Fruit fly (Drosophila melanogaster): Measurements from ENCODE around the gene side-VII.
A peak's percentile ranks its signal among the peaks of the same experiment; 100 is the strongest.

side-VII gene

DNA sequence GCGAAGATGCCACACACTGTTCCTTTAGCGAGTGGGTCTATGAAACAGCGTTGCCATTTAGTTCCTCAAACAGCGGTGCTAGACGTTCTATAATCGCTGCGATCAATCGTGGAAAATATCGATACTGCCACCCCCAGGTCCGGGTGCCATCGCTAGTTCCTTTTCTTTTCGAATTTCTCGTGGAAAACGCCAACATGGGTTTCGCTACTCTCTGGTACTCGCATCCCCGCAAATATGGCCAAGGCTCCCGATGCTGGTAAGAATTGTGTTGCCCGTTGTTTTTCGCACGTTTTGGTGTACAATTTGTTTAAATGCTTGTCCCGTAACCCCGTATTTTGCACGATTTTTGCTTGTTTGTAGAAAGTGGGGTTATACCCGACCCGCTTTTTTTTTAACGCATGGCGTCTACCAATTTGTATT is 38.2 kb upstream of the side-VII start, which contains the start of gene RpS29 (continued):
- peak; percentile 93 for TF ChIP-seq CHES-1-like (GFP tag; optimal IDR thresholded peaks at IDR 0.05)
- peak; percentile 65 for TF ChIP-seq NK7.1 (GFP tag; optimal IDR thresholded peaks at IDR 0.05)
- TF ChIP-seq ac (GFP tag; optimal IDR thresholded peaks at IDR 0.05) = no peak
- TF ChIP-seq Fer3 (tag; optimal IDR thresholded peaks at IDR 0.05) = peak; percentile 71
- peak; percentile 83 for TF ChIP-seq CG18619 (GFP tag; optimal IDR thresholded peaks at IDR 0.05)
- TF ChIP-seq klu (GFP tag; IDR thresholded peaks at IDR 0.05) = peak; percentile 31; the same call in 1 of the 2 replicates
- TF ChIP-seq Dll (GFP tag; IDR thresholded peaks at IDR 0.05; ENCODE audit: partially characterized antibody) = peak; percentile 91
- TF ChIP-seq twi (tag; optimal IDR thresholded peaks at IDR 0.05) = peak; percentile 27
- TF ChIP-seq hth (optimal IDR thresholded peaks at IDR 0.05) = no peak
- peak; percentile 73 for TF ChIP-seq CG8290 (GFP tag; optimal IDR thresholded peaks at IDR 0.05)
- peak; percentile 31 to 95 for TF ChIP-seq CG8290 (tag; optimal IDR thresholded peaks at IDR 0.05)
- peak; percentile 47; the same call in 2 of the 3 replicates for TF ChIP-seq CG11695 (GFP tag; IDR thresholded peaks at IDR 0.05)
- TF ChIP-seq Stat92E (GFP tag; optimal IDR thresholded peaks at IDR 0.05) = peak in 1 of 3 experiments; percentile 23
- TF ChIP-seq Dp (GFP tag; optimal IDR thresholded peaks at IDR 0.05) = peak; percentile 99
- TF ChIP-seq Ravus (GFP tag; IDR thresholded peaks at IDR 0.05) = no peak
- TF ChIP-seq CG2116 (GFP tag; optimal IDR thresholded peaks at IDR 0.05) = peak; percentile 98
- TF ChIP-seq CTCF (GFP tag; optimal IDR thresholded peaks at IDR 0.05) = peak; percentile 46
- no peak for TF ChIP-seq jing (GFP tag; optimal IDR thresholded peaks at IDR 0.05)
- TF ChIP-seq vnd (GFP tag; IDR thresholded peaks at IDR 0.05; ENCODE audit: partially characterized antibody) = peak; percentile 84
- peak; percentile 62 for TF ChIP-seq gcm2 (GFP tag; optimal IDR thresholded peaks at IDR 0.05)
- TF ChIP-seq CG15514 (GFP tag; optimal IDR thresholded peaks at IDR 0.05) = peak; percentile 95
- TF ChIP-seq CG30431 (GFP tag; optimal IDR thresholded peaks at IDR 0.05) = peak; percentile 47
- no peak for TF ChIP-seq abd-A (tag; optimal IDR thresholded peaks at IDR 0.05)
- peak; percentile 67 for TF ChIP-seq CG16779 (GFP tag; IDR thresholded peaks at IDR 0.05)
- TF ChIP-seq CG7357 (GFP tag; IDR thresholded peaks at IDR 0.05) = no peak
- TF ChIP-seq PHDP (tag; optimal IDR thresholded peaks at IDR 0.05) = peak; percentile 67
- peak; percentile 74 for TF ChIP-seq CG17328 (GFP tag; IDR thresholded peaks at IDR 0.05)
- peak; percentile 76 for TF ChIP-seq Ada2b (GFP tag; IDR thresholded peaks at IDR 0.05)
- peak; percentile 94 for TF ChIP-seq Myb (GFP tag; optimal IDR thresholded peaks at IDR 0.05)
- no peak for TF ChIP-seq D (optimal IDR thresholded peaks at IDR 0.05)
- peak; percentile 60 for TF ChIP-seq D (GFP tag; optimal IDR thresholded peaks at IDR 0.05)
- peak; percentile 80 for TF ChIP-seq tx (GFP tag; optimal IDR thresholded peaks at IDR 0.05)
- peak; percentile 88 for TF ChIP-seq CG17912 (GFP tag; optimal IDR thresholded peaks at IDR 0.05)
- no peak; the same call in 1 of the 2 replicates for TF ChIP-seq GATAe (GFP tag; conservative IDR thresholded peaks at IDR 0.05)
- TF ChIP-seq NC2α (GFP tag; optimal IDR thresholded peaks at IDR 0.05) = peak; percentile 53
- TF ChIP-seq kni (GFP tag; optimal IDR thresholded peaks at IDR 0.05) = peak; percentile 78
- TF ChIP-seq CG9797 (GFP tag; optimal IDR thresholded peaks at IDR 0.05) = peak; percentile 87
- peak; percentile 45 for TF ChIP-seq CG7556 (GFP tag; optimal IDR thresholded peaks at IDR 0.05)
- peak; percentile 74 for TF ChIP-seq CG17829 (tag; optimal IDR thresholded peaks at IDR 0.05)
- peak; percentile 46; the same call in 1 of the 3 replicates for TF ChIP-seq Optix (GFP tag; IDR thresholded peaks at IDR 0.05)
- peak; percentile 78 for TF ChIP-seq pb (GFP tag; optimal IDR thresholded peaks at IDR 0.05)
- peak; percentile 76 for TF ChIP-seq Bteb2 (GFP tag; optimal IDR thresholded peaks at IDR 0.05)
- peak; percentile 74 for TF ChIP-seq CG13123 (GFP tag; optimal IDR thresholded peaks at IDR 0.05)
- peak; percentile 85 for TF ChIP-seq Xbp1 (GFP tag; optimal IDR thresholded peaks at IDR 0.05)
- TF ChIP-seq TFAM (GFP tag; optimal IDR thresholded peaks at IDR 0.05) = no peak
- peak; percentile 49 for TF ChIP-seq Nf-YB (GFP tag; optimal IDR thresholded peaks at IDR 0.05)
- peak; percentile 52 for TF ChIP-seq da (GFP tag; optimal IDR thresholded peaks at IDR 0.05)
- peak in 1 of 3 experiments; percentile 39 for TF ChIP-seq lola (GFP tag; optimal IDR thresholded peaks at IDR 0.05)
- peak; percentile 65; the same call in 1 of the 3 replicates for TF ChIP-seq CG2889 (GFP tag; IDR thresholded peaks at IDR 0.05)
- 0 out of 2 replicates have a peak, but pooled peaks have one; percentile 33 for TF ChIP-seq Drgx (GFP tag; IDR thresholded peaks at IDR 0.05)
- peak; percentile 92 for TF ChIP-seq HmgD (GFP tag; optimal IDR thresholded peaks at IDR 0.05)
- TF ChIP-seq btn (GFP tag; optimal IDR thresholded peaks at IDR 0.05) = no peak

Measured in whole organism, embryonic.